Fruit fly (Drosophila melanogaster): Measurements from ENCODE around the gene Mpi.

Gene Mpi

dm6 chr3R:9740713-9741112 lies 18.7 kb upstream of the Mpi start, which contains the start of gene Pnn (continued):
- TF ChIP-seq sr (GFP tag; IDR thresholded peaks at IDR 0.05) = no peak
- no peak for TF ChIP-seq CG34422 (GFP tag; IDR thresholded peaks at IDR 0.05)
- TF ChIP-seq CG11696 (GFP tag; IDR thresholded peaks at IDR 0.05) = no peak
- peak; percentile 24 for TF ChIP-seq CG17829 (tag; optimal IDR thresholded peaks at IDR 0.05)
- peak; percentile 48 for TF ChIP-seq Sry-β (GFP tag; optimal IDR thresholded peaks at IDR 0.05)
- TF ChIP-seq Dll (GFP tag; IDR thresholded peaks at IDR 0.05; ENCODE audit: partially characterized antibody) = peak; percentile 91
- TF ChIP-seq Hr39 (optimal IDR thresholded peaks at IDR 0.05) = no peak
- peak; percentile 90 for TF ChIP-seq vnd (GFP tag; IDR thresholded peaks at IDR 0.05; ENCODE audit: partially characterized antibody)
- TF ChIP-seq MESR4 (GFP tag; optimal IDR thresholded peaks at IDR 0.05) = peak; percentile 75
- TF ChIP-seq dati (GFP tag; IDR thresholded peaks at IDR 0.05) = no peak
- TF ChIP-seq stwl (tag; optimal IDR thresholded peaks at IDR 0.05) = peak; percentile 32
- peak; percentile 87; the same call in 1 of the 2 replicates for TF ChIP-seq CG42726 (GFP tag; IDR thresholded peaks at IDR 0.05; ENCODE audit: partially characterized antibody)
- TF ChIP-seq CG2120 (GFP tag; optimal IDR thresholded peaks at IDR 0.05) = peak; percentile 16
- TF ChIP-seq Ssrp (tag; optimal IDR thresholded peaks at IDR 0.05) = no peak
- TF ChIP-seq CG17328 (GFP tag; IDR thresholded peaks at IDR 0.05) = no peak
- TF ChIP-seq dmrt11E (tag; optimal IDR thresholded peaks at IDR 0.05) = no peak
- TF ChIP-seq cas (GFP tag; IDR thresholded peaks at IDR 0.05) = no peak
- TF ChIP-seq trem (tag; optimal IDR thresholded peaks at IDR 0.05) = peak; percentile 67
- TF ChIP-seq ato (GFP tag; IDR thresholded peaks at IDR 0.05; ENCODE audit: partially characterized antibody) = peak; percentile 81; the same call in 1 of the 2 replicates
- peak; percentile 68; the same call in 1 of the 3 replicates for TF ChIP-seq mld (GFP tag; IDR thresholded peaks at IDR 0.05; ENCODE audit: partially characterized antibody)
- TF ChIP-seq CG2678 (tag; optimal IDR thresholded peaks at IDR 0.05) = no peak
- TF ChIP-seq CG14014 (GFP tag; IDR thresholded peaks at IDR 0.05) = no peak
- peak; percentile 44 for TF ChIP-seq CG7745 (tag; optimal IDR thresholded peaks at IDR 0.05)
- TF ChIP-seq CG7963 (GFP tag; IDR thresholded peaks at IDR 0.05; ENCODE audit: partially characterized antibody) = peak; percentile 87
- peak; percentile 49 for TF ChIP-seq CG12391 (tag; optimal IDR thresholded peaks at IDR 0.05)
- peak; percentile 84 for TF ChIP-seq BEAF-32 (GFP tag; optimal IDR thresholded peaks at IDR 0.05)
- TF ChIP-seq Nf-YC (tag; optimal IDR thresholded peaks at IDR 0.05) = peak; percentile 32
- peak; percentile 21 for TF ChIP-seq HmgZ (tag; optimal IDR thresholded peaks at IDR 0.05)
- no peak for TF ChIP-seq odd (GFP tag; optimal IDR thresholded peaks at IDR 0.05)
- peak; percentile 81 for TF ChIP-seq CG14860 (GFP tag; IDR thresholded peaks at IDR 0.05; ENCODE audit: partially characterized antibody)
- TF ChIP-seq zfh2 (GFP tag; optimal IDR thresholded peaks at IDR 0.05) = no peak
- TF ChIP-seq CrebB (tag; optimal IDR thresholded peaks at IDR 0.05) = no peak
- peak; percentile 92 for TF ChIP-seq knrl (GFP tag; IDR thresholded peaks at IDR 0.05; ENCODE audit: partially characterized antibody)
- TF ChIP-seq CG34224 (GFP tag; IDR thresholded peaks at IDR 0.05; ENCODE audit: partially characterized antibody) = peak; percentile 88
- TF ChIP-seq Scr (GFP tag; IDR thresholded peaks at IDR 0.05; ENCODE audit: partially characterized antibody) = peak; percentile 93
- no peak for TF ChIP-seq CG1603 (tag; optimal IDR thresholded peaks at IDR 0.05)
- no peak for TF ChIP-seq CG18011 (GFP tag; optimal IDR thresholded peaks at IDR 0.05)
- no peak for TF ChIP-seq da (GFP tag; optimal IDR thresholded peaks at IDR 0.05)
- TF ChIP-seq row (GFP tag; IDR thresholded peaks at IDR 0.05) = peak; percentile 84
- no peak for TF ChIP-seq D (optimal IDR thresholded peaks at IDR 0.05)
- peak; percentile 16 for TF ChIP-seq D (GFP tag; optimal IDR thresholded peaks at IDR 0.05)
- peak; percentile 21 for TF ChIP-seq YL-1 (GFP tag; optimal IDR thresholded peaks at IDR 0.05)
- TF ChIP-seq org-1 (GFP tag; optimal IDR thresholded peaks at IDR 0.05) = no peak
- TF ChIP-seq wdn (GFP tag; IDR thresholded peaks at IDR 0.05) = no peak
- no peak for TF ChIP-seq Deaf1 (tag; optimal IDR thresholded peaks at IDR 0.05)
- peak; percentile 10 for TF ChIP-seq sug (tag; optimal IDR thresholded peaks at IDR 0.05)
- TF ChIP-seq luna (GFP tag; optimal IDR thresholded peaks at IDR 0.05) = no peak
- peak; percentile 95 for TF ChIP-seq CG3995 (GFP tag; optimal IDR thresholded peaks at IDR 0.05)
- TF ChIP-seq z (GFP tag; IDR thresholded peaks at IDR 0.05) = no peak
- TF ChIP-seq Jarid2 (GFP tag; optimal IDR thresholded peaks at IDR 0.05) = no peak

Measured in whole organism, embryonic.